Worm (Caenorhabditis elegans): ENCODE measurements around the gene srh-167.

- TF ChIP-seq him-1 (tag; optimal IDR thresholded peaks at IDR 0.05), result no peak
- no peak for TF ChIP-seq dao-5 (tag; optimal IDR thresholded peaks at IDR 0.05)
Measured at ce11 chrV:16354675-16355074, 21.2 kb downstream of the srh-167 start.
